Fruit fly (Drosophila melanogaster): ENCODE measurements around the gene CG42467.

CG42467 gene

dm6 chr2L:3685139-3685851 lies 15.8 kb upstream of the CG42467 start (continued):
- TF ChIP-seq YL-1 (GFP tag; optimal IDR thresholded peaks at IDR 0.05): no peak
- TF ChIP-seq CG4707 (GFP tag; optimal IDR thresholded peaks at IDR 0.05): no peak
- TF ChIP-seq CG7839 (tag; optimal IDR thresholded peaks at IDR 0.05): peak; percentile 25
- 0 out of 3 replicates have a peak, but pooled peaks have one; percentile 26 for TF ChIP-seq CG34422 (GFP tag; IDR thresholded peaks at IDR 0.05)
- TF ChIP-seq CG1024 (GFP tag; IDR thresholded peaks at IDR 0.05): peak; percentile 6; the same call in 1 of the 2 replicates
- no peak for TF ChIP-seq gsb-n (tag; optimal IDR thresholded peaks at IDR 0.05)
- no peak for TF ChIP-seq jumu (GFP tag; optimal IDR thresholded peaks at IDR 0.05)
- peak; percentile 27 for TF ChIP-seq CG12391 (tag; optimal IDR thresholded peaks at IDR 0.05)
- TF ChIP-seq CG10959 (GFP tag; IDR thresholded peaks at IDR 0.05): 0 out of 2 replicates have a peak, but pooled peaks have one; percentile 8
- no peak for TF ChIP-seq CG10979 (tag; optimal IDR thresholded peaks at IDR 0.05)
- no peak for TF ChIP-seq sens-2 (GFP tag; IDR thresholded peaks at IDR 0.05)
- peak; percentile 27 for TF ChIP-seq CG4820 (GFP tag; optimal IDR thresholded peaks at IDR 0.05)
- no peak for TF ChIP-seq CG15073 (GFP tag; optimal IDR thresholded peaks at IDR 0.05)
- no peak for TF ChIP-seq Dad (GFP tag; optimal IDR thresholded peaks at IDR 0.05)
- TF ChIP-seq ci (GFP tag; IDR thresholded peaks at IDR 0.05): 0 out of 3 replicates have a peak, but pooled peaks have one; percentile 36
- no peak for TF ChIP-seq z (GFP tag; IDR thresholded peaks at IDR 0.05)
- 0 out of 2 replicates have a peak, but pooled peaks have one; percentile 25 for TF ChIP-seq CG31441 (GFP tag; IDR thresholded peaks at IDR 0.05)
- TF ChIP-seq Atf3 (GFP tag; optimal IDR thresholded peaks at IDR 0.05): no peak
- TF ChIP-seq Spps (tag; optimal IDR thresholded peaks at IDR 0.05): no peak
- no peak for TF ChIP-seq CG3281 (GFP tag; optimal IDR thresholded peaks at IDR 0.05)
- 0 out of 2 replicates have a peak, but pooled peaks have one; percentile 16 for TF ChIP-seq CG6689 (GFP tag; IDR thresholded peaks at IDR 0.05)
- no peak for TF ChIP-seq CG11695 (GFP tag; IDR thresholded peaks at IDR 0.05)
- TF ChIP-seq NfI (GFP tag; optimal IDR thresholded peaks at IDR 0.05): no peak
- 0 out of 3 replicates have a peak, but pooled peaks have one; percentile 49 for TF ChIP-seq zfh1 (GFP tag; IDR thresholded peaks at IDR 0.05)
- TF ChIP-seq CG32772 (GFP tag; IDR thresholded peaks at IDR 0.05): no peak
- no peak for TF ChIP-seq CG6791 (GFP tag; IDR thresholded peaks at IDR 0.05; ENCODE audit: partially characterized antibody)
- peak; percentile 29; the same call in 1 of the 2 replicates for TF ChIP-seq CG17328 (GFP tag; IDR thresholded peaks at IDR 0.05)
- TF ChIP-seq CG1792 (GFP tag; optimal IDR thresholded peaks at IDR 0.05): no peak
- peak; percentile 4 for TF ChIP-seq CG30431 (GFP tag; optimal IDR thresholded peaks at IDR 0.05)
- TF ChIP-seq CG6175 (GFP tag; IDR thresholded peaks at IDR 0.05): no peak
- TF ChIP-seq Neu2 (GFP tag; optimal IDR thresholded peaks at IDR 0.05; ENCODE audit: borderline replicate concordance): no peak
- TF ChIP-seq CG4424 (GFP tag; optimal IDR thresholded peaks at IDR 0.05): peak; percentile 2
- peak; percentile 3 for TF ChIP-seq pros (GFP tag; optimal IDR thresholded peaks at IDR 0.05)
- TF ChIP-seq ro (GFP tag; IDR thresholded peaks at IDR 0.05): no peak
- no peak for TF ChIP-seq D19A (tag; optimal IDR thresholded peaks at IDR 0.05)
- no peak for TF ChIP-seq chm (GFP tag; IDR thresholded peaks at IDR 0.05)
- no peak for TF ChIP-seq inv (GFP tag; IDR thresholded peaks at IDR 0.05; ENCODE audit: partially characterized antibody)
- TF ChIP-seq zen (tag; optimal IDR thresholded peaks at IDR 0.05): peak; percentile 40
- TF ChIP-seq ttk (GFP tag; IDR thresholded peaks at IDR 0.05): peak; percentile 22; the same call in 1 of the 2 replicates
- no peak for TF ChIP-seq HLH4C (GFP tag; IDR thresholded peaks at IDR 0.05; ENCODE audit: partially characterized antibody)
- no peak for TF ChIP-seq HLHmδ (GFP tag; optimal IDR thresholded peaks at IDR 0.05)
- peak; percentile 21 for TF ChIP-seq CG30403 (GFP tag; optimal IDR thresholded peaks at IDR 0.05)
- no peak for TF ChIP-seq CTCF (GFP tag; optimal IDR thresholded peaks at IDR 0.05)
- peak; percentile 55; the same call in 1 of the 2 replicates for TF ChIP-seq Xrp1 (GFP tag; IDR thresholded peaks at IDR 0.05)
- TF ChIP-seq CG9727 (GFP tag; optimal IDR thresholded peaks at IDR 0.05): peak; percentile 39
- TF ChIP-seq dati (GFP tag; IDR thresholded peaks at IDR 0.05): no peak
- peak; percentile 15 for TF ChIP-seq tap (tag; optimal IDR thresholded peaks at IDR 0.05)
- TF ChIP-seq Rx (GFP tag; IDR thresholded peaks at IDR 0.05): no peak
- TF ChIP-seq CG2199 (GFP tag; IDR thresholded peaks at IDR 0.05): no peak
- TF ChIP-seq Bteb2 (GFP tag; optimal IDR thresholded peaks at IDR 0.05): no peak
- TF ChIP-seq vvl (GFP tag; IDR thresholded peaks at IDR 0.05): peak; percentile 26; the same call in 1 of the 2 replicates

Measured in whole organism, embryonic.